Worm (Caenorhabditis elegans) whole organism, L4 larva: ENCODE measurements around the gene nhr-142.
A peak's percentile ranks its signal among the peaks of the same experiment; 100 is the strongest.

Experiments
- F37D6.2 ChIP-seq: sonication (generic microtip); optimal IDR thresholded peaks from 2 replicates; lab custom pipeline; 2016; ENCODE audit warnings: mild to moderate bottlenecking, missing genetic modification characterization, missing compliant biosample characterization
- F49E8.2 ChIP-seq: sonication (generic microtip); optimal IDR thresholded peaks from 2 replicates; lab custom pipeline; 2016; ENCODE audit warnings: missing compliant biosample characterization, mild to moderate bottlenecking, missing genetic modification characterization, borderline replicate concordance
- ZK546.5 ChIP-seq, 2 experiments: sonication (generic microtip); optimal IDR thresholded peaks; 2 replicates each; lab custom pipeline; 2017; ENCODE audit warnings: missing biosample characterization in 2 of 2, missing genetic modification characterization in 2 of 2
- aha-1 ChIP-seq: fragments of 150-350 bp; peaks from one replicate; lab custom pipeline; 2014; ENCODE audit warnings: missing biosample characterization, missing genetic modification characterization
- ama-1 ChIP-seq: fragments of 150-350 bp; optimal IDR thresholded peaks from 2 replicates; lab custom pipeline; 2014; ENCODE audit warnings: inconsistent platforms, mixed read lengths
- ceh-20 ChIP-seq: fragments of 200-800 bp; sonication (Bioruptor generic); IDR thresholded peaks from 2 replicates; pipeline ENCODE4 v1.3.6; 2022; ENCODE audit warnings: missing genetic modification reagents, missing genetic modification characterization, missing compliant biosample characterization
- cey-2 ChIP-seq: sonication (generic microtip); optimal IDR thresholded peaks from 3 replicates; lab custom pipeline; 2017; ENCODE audit warnings: missing genetic modification characterization, mild to moderate bottlenecking, missing compliant biosample characterization, antibody characterized with exemption, borderline replicate concordance; ENCODE audit not compliant: insufficient read depth
- dmd-6 ChIP-seq: fragments of 200-800 bp; sonication (Bioruptor generic); IDR thresholded peaks from 2 replicates; pipeline ENCODE4 v1.3.6; 2022; ENCODE audit warnings: missing genetic modification reagents, missing genetic modification characterization, missing compliant biosample characterization
- dpl-1 ChIP-seq: fragments of 150-350 bp; optimal IDR thresholded peaks from 2 replicates; lab custom pipeline; 2014; ENCODE audit warnings: missing biosample characterization, missing genetic modification reagents, missing genetic modification characterization
- duxl-1 ChIP-seq: sonication (generic microtip); optimal IDR thresholded peaks from 2 replicates; lab custom pipeline; 2016; ENCODE audit warnings: mild to moderate bottlenecking, missing genetic modification characterization, moderate library complexity, missing compliant biosample characterization; ENCODE audit not compliant: poor library complexity
- dve-1 ChIP-seq: sonication (generic microtip); optimal IDR thresholded peaks from 2 replicates; lab custom pipeline; 2017; ENCODE audit warnings: antibody characterized with exemption, mild to moderate bottlenecking, missing genetic modification characterization, missing compliant biosample characterization; ENCODE audit not compliant: insufficient read depth
- egl-27 ChIP-seq: sonication (generic microtip); optimal IDR thresholded peaks from 3 replicates; lab custom pipeline; 2017; ENCODE audit warnings: missing biosample characterization, missing genetic modification reagents, missing genetic modification characterization
- hlh-11 ChIP-seq: fragments of 200-800 bp; sonication (Bioruptor generic); optimal IDR thresholded peaks from 2 replicates; lab custom pipeline; 2018; ENCODE audit warnings: mild to moderate bottlenecking, missing genetic modification characterization, missing compliant biosample characterization
- lin-13 ChIP-seq: fragments of 150-350 bp; optimal IDR thresholded peaks from 2 replicates; lab custom pipeline; 2014; ENCODE audit warnings: missing biosample characterization, missing genetic modification reagents, missing genetic modification characterization
- lir-3 ChIP-seq: sonication (generic microtip); optimal IDR thresholded peaks from 2 replicates; lab custom pipeline; 2016; ENCODE audit warnings: mild to moderate bottlenecking, missing genetic modification characterization, missing compliant biosample characterization
- madf-5 ChIP-seq, 2 experiments: fragments of 200-800 bp; sonication (Bioruptor generic); IDR thresholded peaks; 2 replicates each; pipeline ENCODE4 v1.3.6; 2022; ENCODE audit warnings: missing compliant biosample characterization in 2 of 2, missing genetic modification characterization in 2 of 2
- mdl-1 ChIP-seq, 2 experiments: fragments of 150-350 bp in 1 of 2; sonication (generic microtip) in 1 of 2; optimal IDR thresholded peaks; 2 replicates each; lab custom pipeline; 2014 to 2017; ENCODE audit warnings: missing biosample characterization in 2 of 2, missing genetic modification characterization in 2 of 2
- mxl-3 ChIP-seq: fragments of 200-800 bp; sonication (Bioruptor generic); optimal IDR thresholded peaks from 2 replicates; lab custom pipeline; 2018; ENCODE audit warnings: mild to moderate bottlenecking, missing genetic modification characterization, missing compliant biosample characterization
- nhr-102 ChIP-seq: sonication (generic microtip); optimal IDR thresholded peaks from 2 replicates; lab custom pipeline; 2016; ENCODE audit warnings: mild to moderate bottlenecking, missing genetic modification characterization, moderate library complexity, missing compliant biosample characterization
- nhr-237 ChIP-seq: sonication (generic microtip); optimal IDR thresholded peaks from 2 replicates; lab custom pipeline; 2017; ENCODE audit warnings: missing biosample characterization, missing genetic modification characterization
- nhr-28 ChIP-seq: fragments of 150-350 bp; optimal IDR thresholded peaks from 2 replicates; lab custom pipeline; 2014; ENCODE audit warnings: missing biosample characterization, missing genetic modification characterization
- nhr-48 ChIP-seq: sonication (generic microtip); optimal IDR thresholded peaks from 2 replicates; lab custom pipeline; 2016; ENCODE audit warnings: mild to moderate bottlenecking, missing genetic modification characterization, missing compliant biosample characterization
- php-3 ChIP-seq: fragments of 200-800 bp; sonication (Bioruptor generic); IDR thresholded peaks from 2 replicates; pipeline ENCODE4 v1.3.6; 2022; ENCODE audit warnings: missing genetic modification reagents, missing genetic modification characterization, missing compliant biosample characterization
- saeg-2 ChIP-seq: fragments of 200-800 bp; sonication (Bioruptor generic); IDR thresholded peaks from 2 replicates; pipeline ENCODE4 v1.3.6; 2022; ENCODE audit warnings: missing genetic modification reagents, missing genetic modification characterization, missing compliant biosample characterization
- skn-1 ChIP-seq: fragments of 150-350 bp; optimal IDR thresholded peaks from 2 replicates; lab custom pipeline; 2014; ENCODE audit warnings: missing biosample characterization, missing genetic modification characterization
- spr-1 ChIP-seq: sonication (generic microtip); optimal IDR thresholded peaks from 2 replicates; lab custom pipeline; 2016; ENCODE audit warnings: mild to moderate bottlenecking, missing genetic modification characterization, missing compliant biosample characterization
- tag-97 ChIP-seq: fragments of 200-800 bp; sonication (Bioruptor generic); IDR thresholded peaks from 2 replicates; pipeline ENCODE4 v1.3.6; 2022; ENCODE audit warnings: missing genetic modification characterization, missing compliant biosample characterization
- tra-1 ChIP-seq: fragments of 200-800 bp; sonication (Bioruptor generic); IDR thresholded peaks from 2 replicates; pipeline ENCODE4 v1.3.6; 2022; ENCODE audit warnings: missing genetic modification reagents, missing genetic modification characterization, missing compliant biosample characterization
- unc-130 ChIP-seq: sonication (generic microtip); optimal IDR thresholded peaks from 2 replicates; lab custom pipeline; 2016; ENCODE audit warnings: missing genetic modification reagents, missing genetic modification characterization, missing compliant biosample characterization
- unc-62 ChIP-seq, 3 experiments: fragments of 150-350 bp in 1 of 3; sonication (generic microtip); optimal IDR thresholded peaks in 2 of 3; peaks in 1 of 3; 1 replicate in 1 of 3; 2 replicates in 2 of 3; lab custom pipeline; 2014 to 2017; ENCODE audit warnings: missing biosample characterization in 3 of 3, missing genetic modification characterization in 3 of 3, missing genetic modification reagents in 3 of 3, missing genotype in 1 of 3
- zfp-3 ChIP-seq: fragments of 200-800 bp; sonication (Bioruptor generic); conservative IDR thresholded peaks from 2 replicates; pipeline ENCODE4 v1.3.6; 2022; ENCODE audit warnings: missing genetic modification reagents, missing genetic modification characterization, missing compliant biosample characterization

nhr-142 gene

DNA sequence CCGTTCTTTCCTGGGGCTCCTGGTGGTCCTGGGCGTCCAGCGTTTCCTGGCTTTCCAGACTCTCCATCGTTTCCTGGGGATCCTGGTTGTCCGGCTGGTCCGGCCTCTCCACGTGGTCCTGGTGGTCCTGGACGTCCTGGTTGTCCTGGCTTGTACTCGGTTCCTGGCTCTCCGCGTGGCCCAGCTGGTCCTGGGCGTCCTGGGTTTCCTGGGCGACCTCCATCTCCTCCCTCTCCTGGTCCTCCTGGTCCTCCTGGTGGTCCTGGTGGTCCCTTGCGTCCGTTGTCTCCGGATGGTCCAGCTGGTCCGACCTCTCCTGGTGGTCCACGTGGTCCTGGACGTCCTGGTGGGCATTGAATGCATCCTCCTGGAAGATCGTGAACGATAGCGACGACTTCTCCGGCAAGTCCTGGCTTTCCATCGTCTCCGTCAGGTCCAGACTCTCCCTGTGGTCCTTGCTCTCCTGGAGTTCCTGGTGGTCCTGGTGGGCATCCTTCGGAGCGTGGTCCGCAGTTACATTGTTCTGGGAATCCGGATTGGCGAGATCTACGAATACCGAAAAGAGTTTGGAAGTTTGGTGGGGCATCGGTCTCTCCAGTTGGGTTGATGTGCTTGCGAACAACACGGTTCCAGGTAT lies 45.7 kb upstream of the nhr-142 start (continued):
- TF ChIP-seq unc-130 (no peak), F49E8.2 (tag; lab: Kevin White, UChicago) (no peak), php-3 (GFP tag; lab: Robert Waterston, UW) (no peak)
- TF ChIP-seq, all 104 proteins: peak for 16

DNA sequence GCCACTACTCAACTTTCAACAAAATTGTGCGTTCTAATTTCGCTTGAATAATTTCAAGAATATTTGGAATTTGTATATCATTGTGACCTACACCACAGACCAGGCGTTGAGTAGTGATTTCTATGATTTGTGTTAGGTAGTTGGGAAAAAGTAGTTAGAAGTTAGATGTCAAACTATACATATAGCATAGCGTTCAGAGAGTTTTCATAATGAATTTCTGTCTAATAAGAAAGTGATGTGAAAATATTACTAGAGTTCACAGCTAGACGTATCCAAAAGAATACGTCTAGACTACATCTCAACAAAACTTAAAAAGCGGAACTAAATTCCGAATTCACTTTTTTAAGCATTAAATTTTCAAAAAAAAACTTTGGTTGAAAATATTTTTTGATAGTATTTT lies 45.0 kb upstream of the nhr-142 start:
- TF ChIP-seq tag-97 (GFP tag; lab: Robert Waterston, UW) (no peak), zfp-3 (GFP tag; lab: Robert Waterston, UW) (peak; percentile 93), lin-13 (GFP tag; lab: Kevin White, UChicago) (peak; percentile 23), madf-5 (GFP tag; IDR thresholded peaks at IDR 0.05; lab: Robert Waterston, UW) (0 out of 4 replicates have a peak, but pooled peaks of 1 of the 2 experiments have one; percentile 1), nhr-237 (tag; lab: Kevin White, UChicago) (no peak)

DNA sequence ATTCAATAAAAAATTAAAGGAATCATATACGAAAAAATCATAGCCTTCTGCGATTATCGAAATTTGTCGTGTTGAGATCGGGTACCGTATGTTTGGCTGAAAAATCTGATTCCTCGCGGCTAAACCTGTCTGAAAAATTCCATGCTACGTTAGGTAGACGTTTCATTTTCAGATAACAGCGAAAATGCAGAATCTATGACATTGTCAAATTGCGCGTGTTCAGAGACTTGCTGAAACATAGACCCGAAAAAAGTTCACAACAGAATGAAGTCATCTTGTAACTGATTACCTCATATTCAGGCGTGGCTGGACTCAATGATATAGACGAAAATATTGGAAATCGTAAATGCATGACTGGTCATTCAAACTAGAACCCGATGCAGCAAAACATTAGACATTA lies 43.2 kb upstream of the nhr-142 start, which contains the start of gene srh-76:
srh-76 (plus strand) TSS at position 301 of the 400 bp plus-strand sequence.
- TF ChIP-seq lir-3 (tag; lab: Kevin White, UChicago) (no peak), skn-1 (tag; lab: Kevin White, UChicago) (no peak), mxl-3 (no peak)

DNA sequence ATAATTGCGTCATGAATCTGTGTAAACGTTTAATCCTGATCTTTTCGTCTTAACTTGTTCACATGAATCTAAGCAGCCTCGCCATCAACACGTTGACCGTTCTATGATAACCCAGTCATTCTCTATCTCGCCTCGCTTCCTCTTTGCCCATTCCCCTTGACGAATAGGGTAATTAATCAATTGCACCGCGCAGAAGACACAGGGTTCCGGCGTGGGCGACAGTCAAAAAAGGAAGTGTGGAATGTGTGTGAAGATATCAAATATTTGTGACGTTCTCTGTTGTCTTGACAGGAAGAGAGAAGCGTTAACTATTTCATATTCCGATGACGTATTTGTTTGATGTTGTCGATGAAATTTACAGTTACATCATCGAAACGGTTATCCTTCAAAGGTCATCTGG lies 42.4 kb upstream of the nhr-142 start:
- peak; percentile 20; the same call in 1 of the 2 replicates for TF ChIP-seq dmd-6 (GFP tag; lab: Robert Waterston, UW)
- peak; percentile 77 for TF ChIP-seq nhr-102 (tag; lab: Kevin White, UChicago)
- TF ChIP-seq nhr-28 (tag; lab: Kevin White, UChicago): peak; percentile 85
- TF ChIP-seq ama-1: peak; percentile 49
- TF ChIP-seq F37D6.2 (tag; lab: Kevin White, UChicago): no peak
- peak; percentile 77 for TF ChIP-seq cey-2 (tag; lab: Kevin White, UChicago)
- peak; percentile 19 for TF ChIP-seq dve-1
- TF ChIP-seq ZK546.5 (tag; optimal IDR thresholded peaks at IDR 0.05; lab: Kevin White, UChicago): no peak
- TF ChIP-seq tag-97 (GFP tag; lab: Robert Waterston, UW): no peak
- peak; percentile 63; the same call in 1 of the 2 replicates for TF ChIP-seq ceh-20 (GFP tag; lab: Robert Waterston, UW)
- peak; percentile 78 for TF ChIP-seq hlh-11
- TF ChIP-seq spr-1: no peak
- TF ChIP-seq egl-27: no peak
- peak; percentile 99 for TF ChIP-seq mxl-3
- peak; percentile 99 for TF ChIP-seq aha-1
- TF ChIP-seq nhr-48 (tag; lab: Kevin White, UChicago): peak; percentile 89
- peak in 1 of 2 experiments; percentile 75 for TF ChIP-seq mdl-1 (tag; optimal IDR thresholded peaks at IDR 0.05; lab: Kevin White, UChicago)
- peak in 1 of 2 experiments; percentile 99 for TF ChIP-seq unc-62 (GFP tag; optimal IDR thresholded peaks at IDR 0.05 in 1 of 2; lab: Kevin White, UChicago)
- TF ChIP-seq unc-62 (tag; optimal IDR thresholded peaks at IDR 0.05; lab: Kevin White, UChicago): no peak
- TF ChIP-seq tra-1 (GFP tag; lab: Robert Waterston, UW): peak; percentile 19; the same call in 1 of the 2 replicates
- TF ChIP-seq dpl-1 (GFP tag; lab: Kevin White, UChicago): peak; percentile 18
- no peak for TF ChIP-seq F49E8.2 (tag; lab: Kevin White, UChicago)

DNA sequence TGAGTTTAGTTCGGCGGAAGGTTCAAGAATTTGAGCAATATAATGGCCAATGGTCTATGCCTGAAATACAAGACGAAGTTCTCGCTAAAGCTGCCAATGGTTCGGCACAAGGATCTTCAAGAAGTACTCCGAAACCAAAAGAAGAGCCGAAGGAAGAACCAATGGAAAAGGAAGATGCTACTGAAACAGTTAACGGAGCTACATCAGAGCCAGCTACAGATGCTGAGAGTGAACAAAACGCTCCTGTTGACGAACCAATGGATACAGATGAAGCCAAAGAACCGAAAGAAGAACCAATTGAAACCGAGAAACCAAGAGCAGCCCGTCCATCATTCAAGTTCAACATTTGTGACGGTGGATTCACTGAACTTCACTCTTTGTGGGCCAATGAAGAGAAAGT lies 40.9 kb upstream of the nhr-142 start:
- TF ChIP-seq zfp-3 (GFP tag; lab: Robert Waterston, UW): no peak
- TF ChIP-seq duxl-1: no peak
- no peak for TF ChIP-seq saeg-2 (GFP tag; lab: Robert Waterston, UW)
- peak in 1 of 2 experiments; percentile 95 for TF ChIP-seq unc-62 (GFP tag; optimal IDR thresholded peaks at IDR 0.05 in 1 of 2; lab: Kevin White, UChicago)
- no peak for TF ChIP-seq unc-62 (tag; optimal IDR thresholded peaks at IDR 0.05; lab: Kevin White, UChicago)
- TF ChIP-seq, all 104 proteins: peak for 1
